Fruit fly (Drosophila melanogaster) whole organism, embryonic: ENCODE measurements around the gene Osi7.

ENCODE experiments used
- B-H2 ChIP-seq: fragments of 200-800 bp; sonication (Bioruptor generic); optimal IDR thresholded peaks from 2 replicates; lab custom pipeline; 2018; ENCODE audit warnings: missing biosample characterization, mild to moderate bottlenecking, missing genetic modification characterization
- Blimp-1 ChIP-seq: fragments of 200-800 bp; sonication (Bioruptor generic); optimal IDR thresholded peaks from 3 replicates; lab custom pipeline; 2018; ENCODE audit warnings: missing biosample characterization, missing genetic modification characterization, mild to moderate bottlenecking, moderate library complexity, missing genetic modification reagents
- CG11504 ChIP-seq: fragments of 200-800 bp; sonication (Bioruptor generic); optimal IDR thresholded peaks from 3 replicates; lab custom pipeline; 2019; ENCODE audit warnings: missing biosample characterization, mild to moderate bottlenecking, missing genetic modification characterization, moderate library complexity
- CG11560 ChIP-seq: fragments of 200-800 bp; sonication (Bioruptor generic); IDR thresholded peaks from 3 replicates; pipeline ENCODE4 v1.3.6; 2022; ENCODE audit warnings: missing biosample characterization, missing genetic modification characterization
- CG1233 ChIP-seq: fragments of 200-800 bp; sonication (Bioruptor generic); optimal IDR thresholded peaks from 4 replicates; lab custom pipeline; 2018; ENCODE audit warnings: missing biosample characterization, mild to moderate bottlenecking, missing genetic modification characterization
- CG12659 ChIP-seq: fragments of 200-800 bp; sonication (Bioruptor generic); optimal IDR thresholded peaks from 3 replicates; lab custom pipeline; 2017; ENCODE audit warnings: mild to moderate bottlenecking, missing biosample characterization, missing genetic modification reagents, missing genetic modification characterization
- CG12942 ChIP-seq: fragments of 200-800 bp; sonication (Bioruptor generic); optimal IDR thresholded peaks from 3 replicates; lab custom pipeline; 2016; ENCODE audit warnings: missing biosample characterization, missing genetic modification characterization
- CG13123 ChIP-seq: fragments of 200-800 bp; sonication (Bioruptor generic); optimal IDR thresholded peaks from 2 replicates; lab custom pipeline; 2016; ENCODE audit warnings: missing biosample characterization, missing genetic modification characterization
- CG17361 ChIP-seq: fragments of 200-800 bp; sonication (Bioruptor generic); IDR thresholded peaks from 3 replicates; pipeline ENCODE4 v1.3.6; 2022; ENCODE audit warnings: missing biosample characterization, missing genetic modification characterization
- CG17612 ChIP-seq: fragments of 200-800 bp; sonication (Bioruptor generic); IDR thresholded peaks from 2 replicates; pipeline ENCODE4 v1.3.6; 2022; ENCODE audit warnings: missing biosample characterization, missing genetic modification characterization
- CG18262 ChIP-seq: fragments of 200-800 bp; optimal IDR thresholded peaks from 3 replicates; lab custom pipeline; 2019; ENCODE audit warnings: missing biosample characterization, mild to moderate bottlenecking, missing genetic modification characterization, moderate library complexity
- CG1832 ChIP-seq: fragments of 200-800 bp; sonication (Bioruptor generic); optimal IDR thresholded peaks from 2 replicates; lab custom pipeline; 2017; ENCODE audit warnings: missing biosample characterization, mild to moderate bottlenecking, missing genetic modification characterization, inconsistent platforms
- CG2199 ChIP-seq: fragments of 200-800 bp; sonication (Bioruptor generic); IDR thresholded peaks from 3 replicates; pipeline ENCODE4 v1.3.6; 2022; ENCODE audit warnings: missing biosample characterization, missing genetic modification characterization
- CG2678 ChIP-seq: fragments of 200-800 bp; sonication (Bioruptor generic); optimal IDR thresholded peaks from 3 replicates; lab custom pipeline; 2019; ENCODE audit warnings: missing biosample characterization, mild to moderate bottlenecking, missing genetic modification characterization, moderate library complexity
- CG3065 ChIP-seq: fragments of 200-800 bp; sonication (Bioruptor generic); optimal IDR thresholded peaks from 2 replicates; lab custom pipeline; 2016; ENCODE audit warnings: missing biosample characterization, missing genetic modification characterization
- CG34376 ChIP-seq: fragments of 200-800 bp; sonication (Bioruptor generic); optimal IDR thresholded peaks from 2 replicates; lab custom pipeline; 2018; ENCODE audit warnings: missing biosample characterization, mild to moderate bottlenecking, missing genetic modification characterization
- CG34422 ChIP-seq: fragments of 200-800 bp; sonication (Bioruptor generic); IDR thresholded peaks from 3 replicates; pipeline ENCODE4 v1.3.6; 2022; ENCODE audit warnings: missing biosample characterization, missing genetic modification characterization
- CG4328 ChIP-seq: fragments of 200-800 bp; sonication (Bioruptor generic); optimal IDR thresholded peaks from 3 replicates; lab custom pipeline; 2017; ENCODE audit warnings: missing biosample characterization, missing genetic modification reagents, missing genetic modification characterization
- CG7745 ChIP-seq: fragments of 200-800 bp; sonication (Bioruptor generic); optimal IDR thresholded peaks from 2 replicates; lab custom pipeline; 2018; ENCODE audit warnings: missing biosample characterization, mild to moderate bottlenecking, missing genetic modification characterization, moderate library complexity
- CG7839 ChIP-seq: fragments of 200-800 bp; sonication (Bioruptor generic); optimal IDR thresholded peaks from 3 replicates; lab custom pipeline; 2018; ENCODE audit warnings: missing biosample characterization, mild to moderate bottlenecking, missing genetic modification characterization, moderate library complexity
- CrebB ChIP-seq: fragments of 200-800 bp; sonication (Bioruptor generic); optimal IDR thresholded peaks from 3 replicates; lab custom pipeline; 2018; ENCODE audit warnings: missing biosample characterization, mild to moderate bottlenecking, missing genetic modification characterization
- D ChIP-seq, 2 experiments: fragments of 200-800 bp in 1 of 2; fragments of >200 bp in 1 of 2; sonication (Bioruptor generic) in 1 of 2; optimal IDR thresholded peaks; 2 replicates in 1 of 2; 3 replicates in 1 of 2; lab custom pipeline; 2017; ENCODE audit warnings: mild to moderate bottlenecking in 1 of 2, missing biosample characterization in 1 of 2, missing genetic modification characterization in 1 of 2, missing genetic modification reagents in 1 of 2
- Hand ChIP-seq: fragments of 200-800 bp; sonication (Bioruptor generic); optimal IDR thresholded peaks from 2 replicates; lab custom pipeline; 2017; ENCODE audit warnings: mild to moderate bottlenecking, missing biosample characterization, missing genetic modification reagents, missing genetic modification characterization
- HmgD ChIP-seq: fragments of 200-800 bp; sonication (Bioruptor generic); optimal IDR thresholded peaks from 3 replicates; lab custom pipeline; 2016; ENCODE audit warnings: missing biosample characterization, missing genetic modification characterization
- Hr78 ChIP-seq, 2 experiments: fragments of 200-800 bp in 1 of 2; fragments of >200 bp in 1 of 2; sonication (Bioruptor generic) in 1 of 2; optimal IDR thresholded peaks; 2 replicates each; lab custom pipeline; 2017 to 2019; ENCODE audit warnings: missing biosample characterization in 2 of 2, missing genetic modification characterization in 2 of 2, mild to moderate bottlenecking in 1 of 2, moderate library complexity in 1 of 2
- Mes4 ChIP-seq: fragments of 200-800 bp; sonication (Bioruptor generic); optimal IDR thresholded peaks from 2 replicates; lab custom pipeline; 2016; ENCODE audit warnings: missing biosample characterization, missing genetic modification characterization
- NK7.1 ChIP-seq: fragments of 200-800 bp; sonication (Bioruptor generic); optimal IDR thresholded peaks from 3 replicates; lab custom pipeline; 2016; ENCODE audit warnings: missing biosample characterization, missing genetic modification characterization
- Nf-YC ChIP-seq: fragments of 200-800 bp; optimal IDR thresholded peaks from 3 replicates; lab custom pipeline; 2019; ENCODE audit warnings: missing biosample characterization, mild to moderate bottlenecking, missing genetic modification characterization, moderate library complexity
- Sox100B ChIP-seq: fragments of 200-800 bp; sonication (Bioruptor generic); optimal IDR thresholded peaks from 3 replicates; lab custom pipeline; 2018; ENCODE audit warnings: missing biosample characterization, mild to moderate bottlenecking, missing genetic modification characterization
- Sox102F ChIP-seq: fragments of 200-800 bp; sonication (Bioruptor generic); optimal IDR thresholded peaks from 2 replicates; lab custom pipeline; 2018; ENCODE audit warnings: missing biosample characterization, mild to moderate bottlenecking, missing genetic modification characterization, moderate library complexity
- Usf ChIP-seq: fragments of 200-800 bp; sonication (Bioruptor generic); optimal IDR thresholded peaks from 2 replicates; lab custom pipeline; 2017; ENCODE audit warnings: missing genotype, missing biosample characterization, missing genetic modification characterization
- abd-A ChIP-seq: fragments of 200-800 bp; sonication (Bioruptor generic); optimal IDR thresholded peaks from 3 replicates; lab custom pipeline; 2019; ENCODE audit warnings: missing biosample characterization, mild to moderate bottlenecking, missing genetic modification characterization, moderate library complexity
- dm ChIP-seq: fragments of 200-800 bp; sonication (Bioruptor generic); optimal IDR thresholded peaks from 3 replicates; lab custom pipeline; 2016; ENCODE audit warnings: missing biosample characterization, missing genetic modification characterization
- dmrt99B ChIP-seq: fragments of 200-800 bp; sonication (Bioruptor generic); optimal IDR thresholded peaks from 2 replicates; lab custom pipeline; 2018; ENCODE audit warnings: missing biosample characterization, mild to moderate bottlenecking, missing genetic modification characterization, moderate library complexity
- gce ChIP-seq: fragments of 200-800 bp; sonication (Bioruptor generic); IDR thresholded peaks from 3 replicates; pipeline ENCODE4 v1.3.6; 2022; ENCODE audit warnings: missing biosample characterization, missing genetic modification characterization
- gem ChIP-seq: fragments of 200-800 bp; sonication (Bioruptor generic); optimal IDR thresholded peaks from 2 replicates; lab custom pipeline; 2019; ENCODE audit warnings: missing biosample characterization, mild to moderate bottlenecking, missing genetic modification characterization, moderate library complexity
- kni ChIP-seq: fragments of 200-800 bp; sonication (Bioruptor generic); optimal IDR thresholded peaks from 3 replicates; lab custom pipeline; 2017; ENCODE audit warnings: mild to moderate bottlenecking, missing biosample characterization, missing genetic modification reagents, missing genetic modification characterization
- nerfin-1 ChIP-seq: fragments of 200-800 bp; sonication (Bioruptor generic); optimal IDR thresholded peaks from 3 replicates; lab custom pipeline; 2019; ENCODE audit warnings: missing biosample characterization, mild to moderate bottlenecking, missing genetic modification characterization, moderate library complexity
- nmo ChIP-seq: fragments of 200-800 bp; sonication (Bioruptor generic); optimal IDR thresholded peaks from 2 replicates; lab custom pipeline; 2018; ENCODE audit warnings: missing biosample characterization, mild to moderate bottlenecking, missing genetic modification characterization, moderate library complexity
- phol ChIP-seq: fragments of 200-800 bp; sonication (Bioruptor generic); optimal IDR thresholded peaks from 3 replicates; lab custom pipeline; 2018; ENCODE audit warnings: missing biosample characterization, mild to moderate bottlenecking, missing genetic modification characterization, moderate library complexity
- prd ChIP-seq, 3 experiments: fragments of >200 bp in 2 of 3; fragments of 200-800 bp in 1 of 3; sonication (Bioruptor generic) in 1 of 3; optimal IDR thresholded peaks in 2 of 3; IDR thresholded peaks in 1 of 3; 2 replicates in 2 of 3; 3 replicates in 1 of 3; pipeline versions ENCODE4 v1.3.6 to Lab custom; 2017 to 2022; ENCODE audit warnings: missing biosample characterization in 1 of 3, missing genetic modification characterization in 1 of 3
- row ChIP-seq: fragments of 200-800 bp; sonication (Bioruptor generic); IDR thresholded peaks from 3 replicates; pipeline ENCODE4 v1.3.6; 2022; ENCODE audit warnings: missing biosample characterization, missing genetic modification characterization
- sens ChIP-seq: fragments of 200-800 bp; sonication (Bioruptor generic); peaks from one replicate; lab custom pipeline; 2016; ENCODE audit warnings: missing biosample characterization, missing genetic modification characterization
- tin ChIP-seq: fragments of 200-800 bp; sonication (Bioruptor generic); optimal IDR thresholded peaks from 3 replicates; lab custom pipeline; 2016; ENCODE audit warnings: missing biosample characterization, missing genetic modification characterization
- toy ChIP-seq: fragments of 200-800 bp; sonication (Bioruptor generic); IDR thresholded peaks from 2 replicates; pipeline ENCODE4 v1.3.6; 2022; ENCODE audit warnings: missing biosample characterization, missing genetic modification characterization
- unc-4 ChIP-seq: fragments of 200-800 bp; sonication (Bioruptor generic); IDR thresholded peaks from 2 replicates; pipeline ENCODE4 v1.3.6; 2022; ENCODE audit warnings: missing biosample characterization, missing genetic modification characterization; ENCODE audit not compliant: partially characterized antibody
- zen2 ChIP-seq: fragments of 200-800 bp; sonication (Bioruptor generic); IDR thresholded peaks from 3 replicates; pipeline ENCODE4 v1.3.6; 2022; ENCODE audit warnings: missing biosample characterization, missing genetic modification characterization; ENCODE audit not compliant: partially characterized antibody

The Osi7 gene

dm6 chr3R:6221681-6222080 lies 27.1 kb upstream of the Osi7 start, which contains the start of gene Osi4:
Gene Osi4 (minus strand): TSS chr3R:6221781.
- TF ChIP-seq CG2199 (GFP tag; lab: Robert Waterston, UW) (no peak), CG17612 (GFP tag; lab: Robert Waterston, UW) (no peak), CrebB (tag; lab: Kevin White, UChicago) (no peak), toy (GFP tag; lab: Robert Waterston, UW) (no peak), dmrt99B (no peak), CG7745 (tag; lab: Kevin White, UChicago) (no peak)

- peak; percentile 1 for TF ChIP-seq Sox102F (GFP tag; lab: Kevin White, UChicago)
- TF ChIP-seq phol: peak; percentile 26
- TF ChIP-seq gce: no peak
- TF ChIP-seq D (optimal IDR thresholded peaks at IDR 0.05; lab: Kevin White, UChicago): no peak
- peak; percentile 3 for TF ChIP-seq D (GFP tag; optimal IDR thresholded peaks at IDR 0.05; lab: Kevin White, UChicago)
- peak; percentile 16 for TF ChIP-seq Sox100B (GFP tag; lab: Kevin White, UChicago)
- TF ChIP-seq unc-4: no peak
- TF ChIP-seq CG2678 (tag; lab: Kevin White, UChicago): peak; percentile 13
- TF ChIP-seq dm (GFP tag; lab: Kevin White, UChicago): no peak
- 0 out of 3 replicates have a peak, but pooled peaks have one; percentile 31 for TF ChIP-seq CG17361 (GFP tag; lab: Robert Waterston, UW)
- peak; percentile 33 for TF ChIP-seq gem (tag; lab: Kevin White, UChicago)
- TF ChIP-seq NK7.1 (GFP tag; lab: Kevin White, UChicago): no peak
- no peak for TF ChIP-seq B-H2
- no peak for TF ChIP-seq CG1233 (GFP tag; lab: Kevin White, UChicago)
- TF ChIP-seq row (GFP tag; lab: Robert Waterston, UW): 0 out of 3 replicates have a peak, but pooled peaks have one; percentile 6
- TF ChIP-seq nmo (GFP tag; lab: Kevin White, UChicago): peak; percentile 6
- no peak for TF ChIP-seq Hr78 (GFP tag; optimal IDR thresholded peaks at IDR 0.05; lab: Kevin White, UChicago)
- peak; percentile 40 for TF ChIP-seq CG11504 (tag; lab: Kevin White, UChicago)
- no peak for TF ChIP-seq CG13123 (GFP tag; lab: Kevin White, UChicago)
- peak; percentile 17 for TF ChIP-seq dmrt99B
- no peak for TF ChIP-seq CG4328 (GFP tag; lab: Kevin White, UChicago)
- TF ChIP-seq CG18262 (tag; lab: Kevin White, UChicago): peak; percentile 31
- TF ChIP-seq Nf-YC: no peak
- TF ChIP-seq CG7839 (tag; lab: Kevin White, UChicago): peak; percentile 16
- peak; percentile 49 for TF ChIP-seq sens (GFP tag; lab: Kevin White, UChicago)
- TF ChIP-seq, all 482 proteins: peak for 14
Observed at dm6 chr3R:6222119-6222518, 26.7 kb upstream of the Osi7 start.

DNA sequence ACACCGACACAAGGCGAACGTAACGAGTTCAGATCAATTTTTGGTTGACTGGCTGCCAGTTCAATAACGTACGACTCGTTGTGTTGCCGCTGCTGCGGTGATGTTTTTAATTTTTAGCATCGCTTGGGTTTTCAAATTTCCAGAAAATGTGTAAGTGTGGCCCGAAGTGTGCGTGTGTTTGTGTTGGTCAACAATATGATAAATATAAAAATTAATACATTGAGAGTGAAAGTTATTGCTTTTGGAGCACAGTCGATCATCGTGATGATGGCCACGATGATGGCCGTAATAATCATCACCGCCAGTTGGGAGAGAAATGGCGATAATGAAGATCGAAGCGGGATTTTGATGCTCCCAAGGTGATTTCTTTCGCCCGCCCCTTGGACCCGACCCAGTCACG lies 22.6 kb upstream of the Osi7 start:
- TF ChIP-seq prd (optimal IDR thresholded peaks at IDR 0.05; lab: Kevin White, UChicago) (no peak), prd (GFP tag; IDR thresholded peaks at IDR 0.05; lab: Robert Waterston, UW) (no peak), HmgD (no peak), Hand (GFP tag; lab: Kevin White, UChicago) (no peak), Usf (no peak), Mes4 (GFP tag; lab: Kevin White, UChicago) (no peak), Blimp-1 (GFP tag; lab: Kevin White, UChicago) (peak; percentile 93), tin (no peak), CG11560 (tag; lab: Robert Waterston, UW) (no peak), nerfin-1 (tag; lab: Kevin White, UChicago) (no peak), CG1832 (no peak), kni (GFP tag; lab: Kevin White, UChicago) (peak; percentile 34), D (optimal IDR thresholded peaks at IDR 0.05; lab: Kevin White, UChicago) (no peak), D (GFP tag; optimal IDR thresholded peaks at IDR 0.05; lab: Kevin White, UChicago) (no peak), CG12659 (GFP tag; lab: Kevin White, UChicago) (no peak), abd-A (tag; lab: Kevin White, UChicago) (peak; percentile 60), Hr78 (GFP tag; optimal IDR thresholded peaks at IDR 0.05; lab: Kevin White, UChicago) (peak in 1 of 2 experiments; percentile 32), CG34376 (no peak), CG12942 (GFP tag; lab: Kevin White, UChicago) (no peak), zen2 (GFP tag; lab: Robert Waterston, UW) (no peak), CG3065 (GFP tag; lab: Kevin White, UChicago) (no peak), CG34422 (GFP tag; lab: Robert Waterston, UW) (no peak)
